Worm (Caenorhabditis elegans): ENCODE results near the gene sir-2.2.

sir-2.2 gene

DNA sequence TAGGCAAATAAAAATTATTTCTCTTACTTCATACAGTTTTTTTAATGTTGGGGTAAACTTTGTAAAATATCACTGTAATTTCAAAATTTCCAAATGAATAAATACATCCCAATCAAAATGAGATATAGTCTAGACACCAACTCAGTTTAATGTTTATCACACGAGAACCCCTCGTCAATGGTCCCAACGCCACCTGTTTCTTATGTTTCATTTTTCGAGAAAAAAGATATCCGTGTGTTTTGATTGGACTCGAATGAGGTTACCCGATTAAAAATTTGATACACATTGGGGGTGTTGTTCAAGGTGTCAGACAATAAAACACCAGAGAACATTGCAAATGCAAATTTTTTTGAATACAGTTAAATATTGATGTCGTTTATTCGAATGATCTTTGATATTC is 10.3 kb upstream of the sir-2.2 start:
- TF ChIP-seq fkh-10 (GFP tag; optimal IDR thresholded peaks at IDR 0.05) (no peak), skn-1 (tag; optimal IDR thresholded peaks at IDR 0.05) (no peak), ceh-16 (tag; optimal IDR thresholded peaks at IDR 0.05) (no peak), egl-5 (tag; optimal IDR thresholded peaks at IDR 0.05) (peak; percentile 46), ztf-11 (tag; optimal IDR thresholded peaks at IDR 0.05) (no peak), nfya-1 (tag; optimal IDR thresholded peaks at IDR 0.05; ENCODE audit: insufficient read depth) (peak; percentile 17), zag-1 (tag; optimal IDR thresholded peaks at IDR 0.05) (no peak), sea-2 (GFP tag; optimal IDR thresholded peaks at IDR 0.05) (no peak), nhr-12 (tag; optimal IDR thresholded peaks at IDR 0.05) (no peak)

DNA sequence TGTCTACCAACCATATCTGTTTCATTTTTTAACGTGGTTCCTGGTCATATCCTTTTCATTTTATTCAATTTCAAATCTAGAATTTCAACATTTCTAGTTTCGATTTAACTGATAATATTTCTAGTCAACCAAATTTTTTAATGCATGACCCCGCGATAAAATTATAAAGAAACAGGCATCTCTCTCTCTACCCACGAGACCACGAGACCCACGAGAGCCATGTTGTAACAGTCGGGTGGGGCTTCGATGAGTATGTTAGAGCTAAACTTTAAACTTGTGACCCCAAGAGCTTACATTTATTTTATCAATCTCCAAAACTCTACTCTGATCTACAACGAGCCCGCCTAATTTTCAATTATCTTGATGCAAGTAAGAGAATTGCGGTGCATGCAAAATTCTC is 9.6 kb upstream of the sir-2.2 start:
- peak; percentile 31 for TF ChIP-seq elt-2 (tag; optimal IDR thresholded peaks at IDR 0.05)
- TF ChIP-seq egl-5 (tag; optimal IDR thresholded peaks at IDR 0.05), result no peak
- TF ChIP-seq lin-39 (tag; optimal IDR thresholded peaks at IDR 0.05), result no peak

DNA sequence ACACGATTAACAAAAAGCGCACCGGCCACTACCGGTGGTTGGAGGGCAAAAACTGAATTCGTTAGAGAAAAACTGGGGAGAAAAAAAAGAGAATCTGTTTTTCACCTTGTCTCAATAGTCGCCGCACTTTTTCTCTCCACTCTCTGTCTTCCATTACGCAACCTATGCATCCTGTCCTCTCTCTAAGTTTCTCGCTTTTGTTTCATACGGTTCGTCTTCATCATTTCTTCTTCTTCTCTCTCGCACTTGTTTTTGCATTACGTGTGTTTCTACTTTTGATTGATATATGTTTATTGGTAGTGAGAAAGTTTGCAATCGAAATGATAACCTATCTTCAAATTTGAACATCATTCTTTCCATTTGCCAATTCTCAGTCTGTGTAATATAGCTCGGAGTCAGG is 7.3 kb upstream of the sir-2.2 start:
- TF ChIP-seq sea-2 (GFP tag; optimal IDR thresholded peaks at IDR 0.05) (no peak), unc-62 (GFP tag; optimal IDR thresholded peaks at IDR 0.05) (peak; percentile 29), nhr-67 (tag; optimal IDR thresholded peaks at IDR 0.05) (no peak), elt-2 (tag; optimal IDR thresholded peaks at IDR 0.05) (peak; percentile 34), ZK546.5 (tag; optimal IDR thresholded peaks at IDR 0.05) (no peak), ama-1 (optimal IDR thresholded peaks at IDR 0.05) (peak; percentile 59), mdl-1 (tag; optimal IDR thresholded peaks at IDR 0.05) (no peak), elt-1 (tag; optimal IDR thresholded peaks at IDR 0.05) (no peak), jun-1 (tag; optimal IDR thresholded peaks at IDR 0.05) (peak; percentile 45), nhr-28 (tag; optimal IDR thresholded peaks at IDR 0.05) (no peak), lin-15B (tag; optimal IDR thresholded peaks at IDR 0.05) (no peak), daf-12 (tag; optimal IDR thresholded peaks at IDR 0.05) (no peak), ceh-28 (tag; optimal IDR thresholded peaks at IDR 0.05) (peak; percentile 15), zag-1 (tag; optimal IDR thresholded peaks at IDR 0.05) (no peak), elt-3 (tag; optimal IDR thresholded peaks at IDR 0.05) (peak in 1 of 3 experiments; percentile 35), nhr-237 (tag; optimal IDR thresholded peaks at IDR 0.05) (no peak), nhr-23 (tag; optimal IDR thresholded peaks at IDR 0.05) (peak; percentile 72), pqm-1 (tag; optimal IDR thresholded peaks at IDR 0.05) (peak; percentile 26), fkh-2 (tag; optimal IDR thresholded peaks at IDR 0.05) (no peak), nhr-43 (tag; optimal IDR thresholded peaks at IDR 0.05; ENCODE audit: poor library complexity, severe bottlenecking) (peak; percentile 37), nhr-25 (tag; optimal IDR thresholded peaks at IDR 0.05) (peak; percentile 56), tbx-2 (tag; optimal IDR thresholded peaks at IDR 0.05) (no peak), nfya-1 (tag; optimal IDR thresholded peaks at IDR 0.05; ENCODE audit: insufficient read depth) (peak; percentile 41), skn-1 (tag; optimal IDR thresholded peaks at IDR 0.05) (no peak), egl-5 (tag; optimal IDR thresholded peaks at IDR 0.05) (peak; percentile 53), egl-27 (tag; optimal IDR thresholded peaks at IDR 0.05) (no peak)

DNA sequence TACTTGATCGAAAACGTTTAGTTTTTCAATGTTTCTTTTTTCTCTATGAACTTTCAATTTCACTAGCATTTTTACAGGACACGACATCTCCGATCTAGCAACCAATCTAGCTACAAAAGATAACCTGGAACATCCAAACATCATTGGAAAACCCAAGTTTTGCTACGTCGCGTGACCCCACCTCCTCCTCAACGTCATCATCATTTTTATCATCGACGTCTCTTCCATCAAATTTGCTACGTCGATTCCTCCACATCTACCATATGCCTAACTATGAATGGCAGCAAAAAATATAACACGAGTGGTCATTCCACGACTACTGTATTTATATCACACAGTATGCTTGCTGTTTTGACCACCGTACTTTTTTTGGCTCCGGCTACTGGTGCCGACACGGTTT is 5.0 kb upstream of the sir-2.2 start, which contains the start of gene F46G10.2:
Gene F46G10.2, plus strand, starts transcription at position 78 of the 400 bp plus-strand sequence.
- TF ChIP-seq lsy-12 (tag; optimal IDR thresholded peaks at IDR 0.05) (no peak), aly-2 (tag; optimal IDR thresholded peaks at IDR 0.05) (no peak), nhr-23 (tag; optimal IDR thresholded peaks at IDR 0.05) (peak; percentile 19), ama-1 (optimal IDR thresholded peaks at IDR 0.05) (peak; percentile 58)

DNA sequence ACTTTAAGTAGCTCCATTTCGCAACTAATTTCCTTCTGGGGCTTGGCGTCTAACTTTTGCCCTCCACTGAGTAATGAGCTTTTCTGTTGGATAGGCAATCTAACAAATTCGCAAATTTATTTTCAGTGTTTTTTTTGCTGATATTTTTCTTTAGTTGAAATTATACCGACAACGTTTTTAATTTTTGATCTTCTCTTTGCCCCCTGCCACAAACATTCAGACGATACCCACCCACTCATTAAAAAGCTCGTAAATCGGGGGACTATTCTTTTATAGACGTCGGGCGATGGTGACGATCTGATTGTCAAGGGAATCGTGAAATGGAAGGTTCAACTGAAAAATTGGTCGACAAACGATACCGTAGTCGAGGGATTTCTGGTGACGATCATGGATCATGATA is 4.2 kb upstream of the sir-2.2 start:
- no peak for TF ChIP-seq ceh-16 (tag; optimal IDR thresholded peaks at IDR 0.05)
- TF ChIP-seq nhr-28 (tag; optimal IDR thresholded peaks at IDR 0.05), result no peak
- no peak for TF ChIP-seq sea-2 (GFP tag; optimal IDR thresholded peaks at IDR 0.05)
- no peak for TF ChIP-seq nhr-25 (tag; optimal IDR thresholded peaks at IDR 0.05)
- no peak for TF ChIP-seq nhr-77 (tag; optimal IDR thresholded peaks at IDR 0.05)
- TF ChIP-seq fos-1 (tag; optimal IDR thresholded peaks at IDR 0.05), result no peak
- TF ChIP-seq ceh-9 (tag; optimal IDR thresholded peaks at IDR 0.05), result no peak
- TF ChIP-seq aly-2 (tag; optimal IDR thresholded peaks at IDR 0.05), result no peak
- no peak for TF ChIP-seq lin-39 (tag; optimal IDR thresholded peaks at IDR 0.05)
- no peak for TF ChIP-seq nhr-67 (tag; optimal IDR thresholded peaks at IDR 0.05)
- TF ChIP-seq jun-1 (tag; optimal IDR thresholded peaks at IDR 0.05), result no peak
- no peak for TF ChIP-seq nhr-237 (tag; optimal IDR thresholded peaks at IDR 0.05)
- TF ChIP-seq ztf-11 (tag; optimal IDR thresholded peaks at IDR 0.05), result no peak
- TF ChIP-seq R02D3.7 (tag; optimal IDR thresholded peaks at IDR 0.05), result no peak
